Worm (Caenorhabditis elegans) whole organism, L2 larva: ENCODE measurements around the gene D1046.18.
A peak's percentile ranks its signal among the peaks of the same experiment; 100 is the strongest.

Experiments used
- C34F6.9 ChIP-seq: fragments of 150-350 bp; optimal IDR thresholded peaks from 2 replicates; lab custom pipeline; 2014; ENCODE audit warnings: missing biosample characterization, missing genetic modification characterization
- fos-1 ChIP-seq: fragments of 150-350 bp; optimal IDR thresholded peaks from 2 replicates; lab custom pipeline; 2014; ENCODE audit warnings: missing biosample characterization, missing genetic modification characterization
- lin-13 ChIP-seq: fragments of 150-350 bp; optimal IDR thresholded peaks from 2 replicates; lab custom pipeline; 2014; ENCODE audit warnings: missing biosample characterization, missing genetic modification reagents, missing genetic modification characterization
- unc-39 ChIP-seq: fragments of 150-350 bp; optimal IDR thresholded peaks from 2 replicates; lab custom pipeline; 2014; ENCODE audit warnings: missing biosample characterization, missing genetic modification characterization

DNA sequence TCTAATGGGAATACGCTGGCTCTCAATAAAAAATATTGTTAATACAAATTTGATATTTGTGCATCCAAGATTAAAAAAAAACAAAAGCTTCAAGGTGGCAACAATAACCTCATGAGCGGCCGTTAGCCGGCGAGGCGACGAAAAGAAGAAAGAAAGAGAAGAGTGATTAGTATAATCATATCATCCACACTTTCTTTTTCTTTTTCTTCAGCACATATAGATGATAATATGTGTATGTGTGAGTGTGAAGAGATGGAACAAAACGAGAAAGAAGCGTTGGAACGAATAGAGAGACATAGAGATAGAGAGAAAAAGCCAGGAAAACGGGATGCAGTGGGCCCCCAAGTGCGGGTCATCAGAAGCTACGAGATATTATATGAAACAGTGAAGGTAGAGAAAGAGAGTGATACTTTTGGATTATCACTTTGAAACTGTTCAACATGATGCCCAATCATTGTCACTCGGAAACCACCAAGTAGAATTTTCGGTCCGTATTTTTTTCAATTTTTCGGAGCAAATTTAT is 9.7 kb upstream of the D1046.18 start:
- TF ChIP-seq unc-39 (tag; lab: Kevin White, UChicago) (no peak), fos-1 (tag; lab: Kevin White, UChicago) (peak; percentile 12), C34F6.9 (tag; lab: Kevin White, UChicago) (peak; percentile 28), lin-13 (peak; percentile 29)
